Worm (Caenorhabditis elegans) whole organism, late embryonic: ENCODE results near the gene Y53C12B.7.
"Not testable (repeated sequence)": the region's sequence is repeated elsewhere in the genome, so short reads cannot be mapped to it uniquely, and the experiment has no call there.

ENCODE experiments used
- C08G9.2 ChIP-seq: sonication (generic microtip); optimal IDR thresholded peaks from 2 replicates; lab custom pipeline; 2016; ENCODE audit warnings: mild to moderate bottlenecking, missing genetic modification characterization, moderate library complexity, missing compliant biosample characterization
- C38D4.7 ChIP-seq: fragments of 200-800 bp; sonication (Bioruptor generic); optimal IDR thresholded peaks from 2 replicates; lab custom pipeline; 2018; ENCODE audit warnings: mild to moderate bottlenecking, missing genetic modification characterization, moderate library complexity, missing compliant biosample characterization
- F13H6.1 ChIP-seq: sonication (generic microtip); optimal IDR thresholded peaks from 2 replicates; lab custom pipeline; 2016; ENCODE audit warnings: missing genetic modification characterization, missing compliant biosample characterization
- Y22D7AL.16 ChIP-seq: sonication (generic microtip); optimal IDR thresholded peaks from 2 replicates; lab custom pipeline; 2016; ENCODE audit warnings: missing genetic modification characterization, missing compliant biosample characterization
- ahr-1 ChIP-seq: sonication (generic microtip); optimal IDR thresholded peaks from 2 replicates; lab custom pipeline; 2016; ENCODE audit warnings: missing genetic modification characterization, missing compliant biosample characterization
- ama-1 ChIP-seq: fragments of 150-350 bp; optimal IDR thresholded peaks from 2 replicates; lab custom pipeline; 2014
- ceh-14 ChIP-seq: sonication (generic microtip); optimal IDR thresholded peaks from 2 replicates; lab custom pipeline; 2016; ENCODE audit warnings: missing genotype, missing genetic modification characterization, missing compliant biosample characterization
- ceh-18 ChIP-seq: sonication (generic microtip); optimal IDR thresholded peaks from 2 replicates; lab custom pipeline; 2016; ENCODE audit warnings: missing genetic modification characterization, missing compliant biosample characterization
- ceh-19 ChIP-seq: fragments of 200-800 bp; sonication (Bioruptor generic); optimal IDR thresholded peaks from 2 replicates; lab custom pipeline; 2018; ENCODE audit warnings: mild to moderate bottlenecking, missing genetic modification characterization, missing compliant biosample characterization
- ceh-2 ChIP-seq: sonication (generic microtip); optimal IDR thresholded peaks from 2 replicates; lab custom pipeline; 2016; ENCODE audit warnings: missing genotype, missing genetic modification characterization, missing compliant biosample characterization
- ceh-31 ChIP-seq: sonication (generic microtip); optimal IDR thresholded peaks from 2 replicates; lab custom pipeline; 2016; ENCODE audit warnings: missing genetic modification characterization, missing compliant biosample characterization
- ceh-45 ChIP-seq: fragments of 200-800 bp; sonication (Bioruptor generic); IDR thresholded peaks from 2 replicates; pipeline ENCODE4 v1.3.6; 2022; ENCODE audit warnings: missing genetic modification reagents, missing genetic modification characterization, missing compliant biosample characterization
- ceh-48 ChIP-seq: sonication (generic microtip); optimal IDR thresholded peaks from 2 replicates; lab custom pipeline; 2016; ENCODE audit warnings: missing genetic modification characterization, inconsistent platforms, missing compliant biosample characterization
- ceh-6 ChIP-seq: fragments of 200-800 bp; sonication (Bioruptor generic); optimal IDR thresholded peaks from 2 replicates; lab custom pipeline; 2018; ENCODE audit warnings: mild to moderate bottlenecking, missing genetic modification characterization, missing compliant biosample characterization
- che-1 ChIP-seq: sonication (generic microtip); optimal IDR thresholded peaks from 2 replicates; lab custom pipeline; 2016; ENCODE audit warnings: mild to moderate bottlenecking, missing genetic modification characterization, missing compliant biosample characterization
- dmd-4 ChIP-seq: sonication (generic microtip); optimal IDR thresholded peaks from 2 replicates; lab custom pipeline; 2016; ENCODE audit warnings: borderline replicate concordance, missing genetic modification characterization, missing compliant biosample characterization
- dve-1 ChIP-seq: sonication (generic microtip); optimal IDR thresholded peaks from 2 replicates; lab custom pipeline; 2017; ENCODE audit warnings: antibody characterized with exemption, mild to moderate bottlenecking, missing genetic modification characterization, missing compliant biosample characterization
- ets-4 ChIP-seq: sonication (generic microtip); optimal IDR thresholded peaks from 2 replicates; lab custom pipeline; 2016; ENCODE audit warnings: missing genetic modification characterization, missing compliant biosample characterization
- fax-1 ChIP-seq: sonication (generic microtip); optimal IDR thresholded peaks from 2 replicates; lab custom pipeline; 2016; ENCODE audit warnings: missing genotype, missing genetic modification characterization, missing compliant biosample characterization
- hlh-13 ChIP-seq: fragments of 200-800 bp; sonication (Bioruptor generic); optimal IDR thresholded peaks from 2 replicates; lab custom pipeline; 2018; ENCODE audit warnings: mild to moderate bottlenecking, missing genetic modification characterization, missing compliant biosample characterization
- hlh-8 ChIP-seq: sonication (generic microtip); optimal IDR thresholded peaks from 2 replicates; lab custom pipeline; 2016; ENCODE audit warnings: missing genotype, missing genetic modification characterization, missing compliant biosample characterization
- nfya-1 ChIP-seq: sonication (generic microtip); optimal IDR thresholded peaks from 2 replicates; lab custom pipeline; 2017; ENCODE audit warnings: missing genetic modification characterization, mild to moderate bottlenecking, missing compliant biosample characterization, antibody characterized with exemption, moderate library complexity
- nhr-11 ChIP-seq: fragments of 150-350 bp; optimal IDR thresholded peaks from 2 replicates; lab custom pipeline; 2014; ENCODE audit warnings: missing biosample characterization, missing genetic modification characterization
- npax-4 ChIP-seq: sonication (generic microtip); optimal IDR thresholded peaks from 2 replicates; lab custom pipeline; 2016; ENCODE audit warnings: missing genetic modification characterization, missing compliant biosample characterization
- odd-2 ChIP-seq: sonication (generic microtip); optimal IDR thresholded peaks from 2 replicates; lab custom pipeline; 2017; ENCODE audit warnings: antibody characterized with exemption, mild to moderate bottlenecking, missing genetic modification characterization, missing compliant biosample characterization
- pat-9 ChIP-seq: fragments of 200-800 bp; sonication (Bioruptor generic); optimal IDR thresholded peaks from 2 replicates; lab custom pipeline; 2018; ENCODE audit warnings: mild to moderate bottlenecking, missing genetic modification characterization, moderate library complexity, missing compliant biosample characterization
- pax-1 ChIP-seq: fragments of 150-350 bp; optimal IDR thresholded peaks from 2 replicates; lab custom pipeline; 2014; ENCODE audit warnings: missing biosample characterization, missing genetic modification characterization
- ref-2 ChIP-seq: sonication (generic microtip); optimal IDR thresholded peaks from 2 replicates; lab custom pipeline; 2016; ENCODE audit warnings: missing genetic modification characterization, missing compliant biosample characterization
- sdc-2 ChIP-seq: sonication (generic microtip); optimal IDR thresholded peaks from 2 replicates; lab custom pipeline; 2016; ENCODE audit warnings: missing genotype, missing genetic modification characterization, missing compliant biosample characterization
- sox-4 ChIP-seq: sonication (generic microtip); optimal IDR thresholded peaks from 2 replicates; lab custom pipeline; 2017; ENCODE audit warnings: mild to moderate bottlenecking, missing genetic modification characterization, inconsistent platforms, missing compliant biosample characterization
- syd-9 ChIP-seq: sonication (generic microtip); optimal IDR thresholded peaks from 2 replicates; lab custom pipeline; 2016; ENCODE audit warnings: mild to moderate bottlenecking, missing genetic modification characterization, moderate library complexity, missing compliant biosample characterization
- tbx-2 ChIP-seq: sonication (generic microtip); optimal IDR thresholded peaks from 2 replicates; lab custom pipeline; 2016; ENCODE audit warnings: missing genetic modification characterization, missing compliant biosample characterization
- unc-3 ChIP-seq, 2 experiments: fragments of 200-800 bp in 1 of 2; sonication (Bioruptor generic) in 1 of 2; sonication (generic microtip) in 1 of 2; conservative IDR thresholded peaks in 1 of 2; optimal IDR thresholded peaks in 1 of 2; 2 replicates each; pipeline versions ENCODE4 v1.3.6 to Lab custom; 2016 to 2022; ENCODE audit warnings: missing compliant biosample characterization in 2 of 2, missing genetic modification characterization in 2 of 2, missing genetic modification reagents in 1 of 2
- unc-42 ChIP-seq: sonication (generic microtip); optimal IDR thresholded peaks from 2 replicates; lab custom pipeline; 2016; ENCODE audit warnings: missing genotype, missing genetic modification characterization, missing compliant biosample characterization
- unc-55 ChIP-seq: sonication (generic microtip); optimal IDR thresholded peaks from 2 replicates; lab custom pipeline; 2017; ENCODE audit warnings: missing biosample characterization, missing genetic modification reagents, missing genetic modification characterization
- unc-86 ChIP-seq: sonication (generic microtip); optimal IDR thresholded peaks from 2 replicates; lab custom pipeline; 2016; ENCODE audit warnings: missing genetic modification characterization, missing compliant biosample characterization
- ztf-16 ChIP-seq: sonication (generic microtip); optimal IDR thresholded peaks from 2 replicates; lab custom pipeline; 2017; ENCODE audit warnings: missing genetic modification characterization, missing compliant biosample characterization

Y53C12B.7 gene

ce11 chrII:9731810-9732209 is 21.2 kb downstream of the Y53C12B.7 start, which contains the start of gene mab-3:
TSS of gene mab-3 (plus strand) at chrII:9732137.
- TF ChIP-seq ceh-6; unc-86; pax-1 (tag; lab: Kevin White, UChicago): not testable (repeated sequence)

- no peak for TF ChIP-seq F13H6.1 (tag; lab: Kevin White, UChicago)
- TF ChIP-seq nfya-1 (tag; lab: Kevin White, UChicago): no peak
- no peak for TF ChIP-seq pax-1 (tag; lab: Kevin White, UChicago)
- no peak for TF ChIP-seq hlh-8
- no peak for TF ChIP-seq unc-42 (tag; lab: Kevin White, UChicago)
- TF ChIP-seq ztf-16 (tag; lab: Kevin White, UChicago): no peak
- TF ChIP-seq unc-3 (GFP tag; conservative IDR thresholded peaks at IDR 0.05; lab: Robert Waterston, UW): no peak
- TF ChIP-seq unc-3 (tag; optimal IDR thresholded peaks at IDR 0.05; lab: Kevin White, UChicago): no peak
- no peak for TF ChIP-seq Y22D7AL.16 (tag; lab: Kevin White, UChicago)
- TF ChIP-seq ets-4 (tag; lab: Kevin White, UChicago): no peak
- TF ChIP-seq ref-2 (tag; lab: Kevin White, UChicago): no peak
- TF ChIP-seq sdc-2 (tag; lab: Kevin White, UChicago): no peak
- TF ChIP-seq npax-4 (tag; lab: Kevin White, UChicago): no peak
Measured at ce11 chrII:9729866-9730265, 23.2 kb downstream of the Y53C12B.7 start.

- no peak for TF ChIP-seq ref-2 (tag; lab: Kevin White, UChicago)
- TF ChIP-seq ama-1: no peak
- no peak for TF ChIP-seq ceh-6
- TF ChIP-seq dmd-4: no peak
- no peak for TF ChIP-seq ahr-1 (tag; lab: Kevin White, UChicago)
- TF ChIP-seq C08G9.2 (tag; lab: Kevin White, UChicago): no peak
- TF ChIP-seq unc-55 (GFP tag; lab: Kevin White, UChicago): no peak
- no peak for TF ChIP-seq ceh-48 (tag; lab: Kevin White, UChicago)
- TF ChIP-seq hlh-13: no peak
- TF ChIP-seq che-1 (tag; lab: Kevin White, UChicago): no peak
- TF ChIP-seq C38D4.7 (GFP tag; lab: Kevin White, UChicago): no peak
- TF ChIP-seq nfya-1 (tag; lab: Kevin White, UChicago): no peak
- TF ChIP-seq dve-1 (tag; lab: Kevin White, UChicago): no peak
- TF ChIP-seq ceh-14: no peak
- TF ChIP-seq, all 69 proteins: peak for 0
Measured at ce11 chrII:9729196-9729595, 23.8 kb downstream of the Y53C12B.7 start.

- no peak for TF ChIP-seq unc-3 (GFP tag; conservative IDR thresholded peaks at IDR 0.05; lab: Robert Waterston, UW)
- TF ChIP-seq unc-3 (tag; optimal IDR thresholded peaks at IDR 0.05; lab: Kevin White, UChicago): no peak
- no peak for TF ChIP-seq ets-4 (tag; lab: Kevin White, UChicago)
- TF ChIP-seq sdc-2 (tag; lab: Kevin White, UChicago): no peak
- no peak for TF ChIP-seq pat-9
Measured at ce11 chrII:9728506-9728905, 24.5 kb downstream of the Y53C12B.7 start.

- no peak for TF ChIP-seq F13H6.1 (tag; lab: Kevin White, UChicago)
- TF ChIP-seq odd-2 (tag; lab: Kevin White, UChicago): no peak
- no peak for TF ChIP-seq nhr-11 (tag; lab: Kevin White, UChicago)
- no peak for TF ChIP-seq tbx-2 (tag; lab: Kevin White, UChicago)
- no peak for TF ChIP-seq ceh-31 (tag; lab: Kevin White, UChicago)
- no peak for TF ChIP-seq ceh-2 (tag; lab: Kevin White, UChicago)
- TF ChIP-seq C38D4.7 (GFP tag; lab: Kevin White, UChicago): no peak
- TF ChIP-seq syd-9 (tag; lab: Kevin White, UChicago): no peak
- TF ChIP-seq ceh-19 (GFP tag; lab: Kevin White, UChicago): no peak
- TF ChIP-seq unc-86: no peak
- no peak for TF ChIP-seq ceh-6
- TF ChIP-seq ama-1: no peak
- no peak for TF ChIP-seq fax-1
- no peak for TF ChIP-seq sox-4
- TF ChIP-seq ceh-18 (tag; lab: Kevin White, UChicago): no peak
- no peak for TF ChIP-seq ceh-45 (GFP tag; lab: Robert Waterston, UW)
Measured at ce11 chrII:9727192-9727699, 25.8 kb downstream of the Y53C12B.7 start.
